Fruit fly (Drosophila melanogaster): ENCODE measurements around the gene CG3792.

Gene CG3792

DNA sequence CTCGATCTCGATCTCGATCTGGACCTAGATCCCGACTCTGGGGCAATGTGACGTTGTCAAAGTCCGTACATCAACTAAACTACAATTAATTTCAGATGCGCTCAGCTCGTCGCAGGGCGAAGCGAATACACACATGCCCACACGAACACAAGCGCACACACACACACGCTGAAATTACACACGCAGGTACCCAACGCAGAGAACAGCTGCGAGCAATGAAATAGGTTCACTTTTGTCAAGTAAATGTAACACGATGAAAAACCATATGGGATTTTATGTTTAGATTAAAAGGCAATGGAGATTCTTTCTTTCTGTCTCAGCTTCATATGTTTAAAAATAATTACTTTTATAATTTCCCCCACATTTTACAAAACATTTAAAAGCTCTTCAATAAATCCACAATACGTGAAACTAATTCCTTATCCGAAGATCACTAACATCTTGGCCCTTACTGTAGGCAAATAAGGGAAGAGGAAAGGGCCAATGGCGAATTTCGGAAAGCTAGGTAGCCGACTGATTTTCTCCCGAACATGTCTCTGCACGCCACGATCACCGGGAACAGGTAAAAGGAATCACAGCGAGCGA, 23.3 kb downstream of the CG3792 start:
- TF ChIP-seq HLH4C (GFP tag; IDR thresholded peaks at IDR 0.05; ENCODE audit: partially characterized antibody) (no peak), bigmax (GFP tag; optimal IDR thresholded peaks at IDR 0.05) (no peak), Dfd (GFP tag; optimal IDR thresholded peaks at IDR 0.05) (no peak), Fer2 (tag; optimal IDR thresholded peaks at IDR 0.05) (peak; percentile 75), hbn (GFP tag; IDR thresholded peaks at IDR 0.05; ENCODE audit: partially characterized antibody) (no peak), Hr39 (optimal IDR thresholded peaks at IDR 0.05) (no peak), kni (GFP tag; optimal IDR thresholded peaks at IDR 0.05) (peak; percentile 78), en (GFP tag; optimal IDR thresholded peaks at IDR 0.05) (peak; percentile 45), Rx (GFP tag; IDR thresholded peaks at IDR 0.05) (peak; percentile 70), ssp (GFP tag; IDR thresholded peaks at IDR 0.05) (peak; percentile 35), CG2129 (GFP tag; IDR thresholded peaks at IDR 0.05; ENCODE audit: partially characterized antibody) (no peak), CG8388 (GFP tag; optimal IDR thresholded peaks at IDR 0.05) (peak; percentile 82), CG16863 (GFP tag; optimal IDR thresholded peaks at IDR 0.05) (peak; percentile 64), CG34224 (GFP tag; IDR thresholded peaks at IDR 0.05; ENCODE audit: partially characterized antibody) (no peak), CG12219 (GFP tag; optimal IDR thresholded peaks at IDR 0.05) (peak; percentile 64), ash1 (GFP tag; optimal IDR thresholded peaks at IDR 0.05) (no peak), CG12299 (tag; optimal IDR thresholded peaks at IDR 0.05) (peak; percentile 78), CG18599 (GFP tag; optimal IDR thresholded peaks at IDR 0.05) (peak; percentile 85), nmo (GFP tag; optimal IDR thresholded peaks at IDR 0.05) (peak; percentile 86), kah (GFP tag; optimal IDR thresholded peaks at IDR 0.05) (peak; percentile 60), cwo (GFP tag; optimal IDR thresholded peaks at IDR 0.05) (peak; percentile 74), CG14667 (GFP tag; IDR thresholded peaks at IDR 0.05) (peak; percentile 60), Sin3A (optimal IDR thresholded peaks at IDR 0.05) (no peak), CG17912 (GFP tag; optimal IDR thresholded peaks at IDR 0.05) (no peak), Nf-YA (GFP tag; IDR thresholded peaks at IDR 0.05) (peak; percentile 53; the same call in 1 of the 2 replicates), fd96Cb (tag; optimal IDR thresholded peaks at IDR 0.05) (peak; percentile 80), sd (tag; optimal IDR thresholded peaks at IDR 0.05) (peak; percentile 53), tin (GFP tag; optimal IDR thresholded peaks at IDR 0.05) (peak; percentile 74), CG6654 (GFP tag; optimal IDR thresholded peaks at IDR 0.05) (peak; percentile 54), Jarid2 (GFP tag; optimal IDR thresholded peaks at IDR 0.05) (peak; percentile 52), CG11398 (GFP tag; optimal IDR thresholded peaks at IDR 0.05) (peak; percentile 49), CG7786 (GFP tag; optimal IDR thresholded peaks at IDR 0.05) (peak; percentile 79), CG33557 (GFP tag; optimal IDR thresholded peaks at IDR 0.05) (peak; percentile 96), Optix (GFP tag; IDR thresholded peaks at IDR 0.05) (peak; percentile 56; the same call in 2 of the 3 replicates), Hey (tag; optimal IDR thresholded peaks at IDR 0.05) (peak; percentile 17), CG8765 (GFP tag; IDR thresholded peaks at IDR 0.05) (peak; percentile 71), zen2 (GFP tag; IDR thresholded peaks at IDR 0.05; ENCODE audit: partially characterized antibody) (no peak), Atf-2 (GFP tag; optimal IDR thresholded peaks at IDR 0.05) (peak; percentile 66), CG14965 (GFP tag; optimal IDR thresholded peaks at IDR 0.05; ENCODE audit: borderline replicate concordance) (no peak), h (optimal IDR thresholded peaks at IDR 0.05) (no peak), sens (GFP tag) (peak; percentile 97), gsb-n (tag; optimal IDR thresholded peaks at IDR 0.05) (peak; percentile 73), bsh (GFP tag; optimal IDR thresholded peaks at IDR 0.05) (peak; percentile 75 to 83), ken (GFP tag; IDR thresholded peaks at IDR 0.05) (peak; percentile 51; the same call in 2 of the 3 replicates), Gsc (GFP tag; IDR thresholded peaks at IDR 0.05) (peak; percentile 50), CG14441 (GFP tag; IDR thresholded peaks at IDR 0.05) (peak; percentile 80), tna (GFP tag; IDR thresholded peaks at IDR 0.05; ENCODE audit: partially characterized antibody) (no peak), CG10209 (GFP tag; optimal IDR thresholded peaks at IDR 0.05) (peak; percentile 83), BEAF-32 (GFP tag; optimal IDR thresholded peaks at IDR 0.05) (no peak), wor (GFP tag; IDR thresholded peaks at IDR 0.05) (peak; percentile 56)
